In the genomic region with DNA sequence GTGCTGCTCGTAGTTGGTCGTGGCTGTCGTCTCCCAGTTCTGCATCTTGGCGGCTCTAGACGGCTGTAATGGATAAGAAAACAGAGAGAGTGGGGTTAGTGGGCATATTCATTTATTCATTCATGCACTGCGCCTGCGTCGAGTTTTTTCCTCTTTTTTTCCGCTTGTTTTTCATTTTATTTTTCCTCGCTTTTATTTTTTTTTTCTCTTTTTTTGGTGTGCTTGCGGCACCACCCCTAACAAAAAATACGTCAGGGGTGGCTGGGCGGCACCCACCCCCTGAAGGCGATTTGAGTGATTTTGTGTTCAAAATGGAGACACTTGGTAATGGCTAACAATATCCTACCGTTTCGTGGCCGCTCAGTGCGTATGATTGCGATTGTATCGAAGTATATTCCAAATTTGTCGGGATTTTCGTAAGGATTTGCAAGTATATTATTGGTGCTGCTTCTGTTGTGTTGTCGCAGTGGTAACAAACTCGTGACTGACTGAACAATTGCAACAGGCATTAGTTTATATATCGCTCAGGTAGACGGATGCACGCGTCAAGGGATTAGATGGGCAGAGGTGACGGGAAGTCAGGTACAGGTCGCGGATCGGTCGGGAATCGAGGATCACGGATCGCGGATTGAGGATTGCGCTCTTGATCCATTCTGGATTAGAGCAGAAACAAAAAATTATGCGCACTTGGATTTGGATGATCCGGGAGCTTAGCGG, we compare ENCODE assay signal across 1 fruit fly cellular context.
A peak's percentile ranks its signal among the peaks of the same experiment; 100 is the strongest.
TF ChIP-seq lines count a peak whose summit lies in the region.

No protein-coding gene starts in this region.

TF ChIP-seq in whole organism, embryonic, 481 proteins besides CTCF, POLR2A, EP300 and RAD21 (continued from another document):
- TF ChIP-seq MTF-1 (GFP tag; optimal IDR thresholded peaks at IDR 0.05; lab: Kevin White, UChicago; ENCODE audit: borderline replicate concordance) (peak; percentile 9), run (tag; optimal IDR thresholded peaks at IDR 0.05; lab: Kevin White, UChicago) (no peak), CG7745 (tag; optimal IDR thresholded peaks at IDR 0.05; lab: Kevin White, UChicago) (no peak), YL-1 (GFP tag; optimal IDR thresholded peaks at IDR 0.05; lab: Kevin White, UChicago) (no peak), Ravus (GFP tag; IDR thresholded peaks at IDR 0.05; lab: Robert Waterston, UW) (no peak), CG2202 (tag; optimal IDR thresholded peaks at IDR 0.05; lab: Kevin White, UChicago) (no peak), CG1233 (GFP tag; optimal IDR thresholded peaks at IDR 0.05; lab: Kevin White, UChicago) (no peak), Xrp1 (GFP tag; IDR thresholded peaks at IDR 0.05; lab: Robert Waterston, UW) (no peak), D (optimal IDR thresholded peaks at IDR 0.05; lab: Kevin White, UChicago) (no peak), D (GFP tag; optimal IDR thresholded peaks at IDR 0.05; lab: Kevin White, UChicago) (no peak), Chrac-16 (GFP tag; optimal IDR thresholded peaks at IDR 0.05; lab: Kevin White, UChicago) (no peak), Aef1 (GFP tag; IDR thresholded peaks at IDR 0.05; lab: Robert Waterston, UW) (no peak), Tbp (GFP tag; optimal IDR thresholded peaks at IDR 0.05; lab: Kevin White, UChicago) (no peak), Antp (GFP tag; optimal IDR thresholded peaks at IDR 0.05; lab: Kevin White, UChicago) (no peak), usp (GFP tag; optimal IDR thresholded peaks at IDR 0.05; lab: Kevin White, UChicago) (no peak), aop (GFP tag; IDR thresholded peaks at IDR 0.05; lab: Robert Waterston, UW) (no peak), btn (GFP tag; optimal IDR thresholded peaks at IDR 0.05; lab: Kevin White, UChicago) (no peak), CG6765 (GFP tag; optimal IDR thresholded peaks at IDR 0.05; lab: Kevin White, UChicago) (peak; percentile 89), CG4854 (GFP tag; optimal IDR thresholded peaks at IDR 0.05; lab: Kevin White, UChicago) (no peak), Sry-β (GFP tag; optimal IDR thresholded peaks at IDR 0.05; lab: Kevin White, UChicago) (no peak), CG6272 (GFP tag; IDR thresholded peaks at IDR 0.05; lab: Robert Waterston, UW) (no peak), CG18764 (GFP tag; optimal IDR thresholded peaks at IDR 0.05; lab: Kevin White, UChicago) (no peak), CoRest (tag; optimal IDR thresholded peaks at IDR 0.05; lab: Kevin White, UChicago) (no peak), ERR (GFP tag; optimal IDR thresholded peaks at IDR 0.05; lab: Kevin White, UChicago) (no peak), Drgx (GFP tag; IDR thresholded peaks at IDR 0.05; lab: Robert Waterston, UW) (peak; percentile 94), CG15601 (tag; optimal IDR thresholded peaks at IDR 0.05; lab: Kevin White, UChicago) (no peak), NC2β (GFP tag; optimal IDR thresholded peaks at IDR 0.05; lab: Kevin White, UChicago) (no peak), Doc3 (GFP tag; IDR thresholded peaks at IDR 0.05; lab: Robert Waterston, UW; ENCODE audit: partially characterized antibody) (no peak), CG5245 (GFP tag; optimal IDR thresholded peaks at IDR 0.05; lab: Kevin White, UChicago) (no peak), ind (GFP tag; optimal IDR thresholded peaks at IDR 0.05; lab: Kevin White, UChicago) (no peak), ac (GFP tag; optimal IDR thresholded peaks at IDR 0.05; lab: Kevin White, UChicago) (no peak), CG13624 (GFP tag; optimal IDR thresholded peaks at IDR 0.05; lab: Kevin White, UChicago) (no peak), CG5180 (GFP tag; optimal IDR thresholded peaks at IDR 0.05; lab: Kevin White, UChicago) (no peak), Hmr (GFP tag; optimal IDR thresholded peaks at IDR 0.05; lab: Kevin White, UChicago) (peak; percentile 80), her (GFP tag; optimal IDR thresholded peaks at IDR 0.05; lab: Kevin White, UChicago) (no peak), CG15011 (GFP tag; optimal IDR thresholded peaks at IDR 0.05; lab: Kevin White, UChicago) (peak; percentile 2), CG2116 (GFP tag; optimal IDR thresholded peaks at IDR 0.05; lab: Kevin White, UChicago) (no peak), hkb (optimal IDR thresholded peaks at IDR 0.05; lab: Kevin White, UChicago) (no peak), hkb (GFP tag; IDR thresholded peaks at IDR 0.05; lab: Robert Waterston, UW) (no peak), CG8359 (GFP tag; optimal IDR thresholded peaks at IDR 0.05; lab: Kevin White, UChicago; ENCODE audit: borderline replicate concordance) (no peak)
